Worm (Caenorhabditis elegans) whole organism, L3 larva: ENCODE results near the gene metl-13.
A peak's percentile ranks its signal among the peaks of the same experiment; 100 is the strongest.

Source experiments
- R02D3.7 ChIP-seq: fragments of 150-350 bp; optimal IDR thresholded peaks from 2 replicates; lab custom pipeline; 2014; ENCODE audit warnings: missing biosample characterization, missing genetic modification characterization
- aly-2 ChIP-seq: fragments of 150-350 bp; optimal IDR thresholded peaks from 2 replicates; lab custom pipeline; 2014; ENCODE audit warnings: missing biosample characterization, missing genetic modification characterization
- ama-1 ChIP-seq: fragments of 150-350 bp; optimal IDR thresholded peaks from 2 replicates; lab custom pipeline; 2018
- ceh-28 ChIP-seq: fragments of 150-350 bp; optimal IDR thresholded peaks from 2 replicates; lab custom pipeline; 2014; ENCODE audit warnings: missing biosample characterization, missing genetic modification reagents, missing genetic modification characterization
- ceh-82 ChIP-seq: fragments of 150-350 bp; optimal IDR thresholded peaks from 2 replicates; lab custom pipeline; 2014; ENCODE audit warnings: missing biosample characterization, missing genetic modification characterization
- ceh-9 ChIP-seq: sonication (generic microtip); optimal IDR thresholded peaks from 2 replicates; lab custom pipeline; 2018; ENCODE audit warnings: missing biosample characterization, missing genetic modification characterization
- daf-12 ChIP-seq: fragments of 150-350 bp; optimal IDR thresholded peaks from 2 replicates; lab custom pipeline; 2014; ENCODE audit warnings: missing biosample characterization, missing genetic modification reagents, missing genetic modification characterization
- egl-27 ChIP-seq: sonication (generic microtip); optimal IDR thresholded peaks from 4 replicates; lab custom pipeline; 2017; ENCODE audit warnings: missing biosample characterization, missing genetic modification reagents, missing genetic modification characterization
- egl-5 ChIP-seq: fragments of 150-350 bp; optimal IDR thresholded peaks from 2 replicates; lab custom pipeline; 2017; ENCODE audit warnings: missing biosample characterization, missing genetic modification reagents, missing genetic modification characterization, inconsistent platforms
- elt-1 ChIP-seq: fragments of 150-350 bp; optimal IDR thresholded peaks from 2 replicates; lab custom pipeline; 2014; ENCODE audit warnings: missing biosample characterization, missing genetic modification characterization
- elt-2 ChIP-seq: sonication (generic microtip); optimal IDR thresholded peaks from 2 replicates; lab custom pipeline; 2016; ENCODE audit warnings: missing genetic modification reagents, mild to moderate bottlenecking, missing genetic modification characterization, missing compliant biosample characterization
- elt-3 ChIP-seq, 3 experiments: fragments of 150-350 bp in 1 of 3; sonication (generic microtip) in 2 of 3; optimal IDR thresholded peaks; 2 replicates in 2 of 3; 4 replicates in 1 of 3; lab custom pipeline; 2014 to 2017; ENCODE audit warnings: missing biosample characterization in 3 of 3, missing genetic modification characterization in 3 of 3
- eor-1 ChIP-seq, 2 experiments: fragments of 150-350 bp; optimal IDR thresholded peaks; 2 replicates each; lab custom pipeline; 2014 to 2018; ENCODE audit warnings: missing biosample characterization in 2 of 2, missing genetic modification characterization in 2 of 2
- fkh-10 ChIP-seq: sonication (generic microtip); optimal IDR thresholded peaks from 2 replicates; lab custom pipeline; 2017; ENCODE audit warnings: missing biosample characterization, missing genetic modification reagents, missing genetic modification characterization
- fkh-2 ChIP-seq: fragments of 150-350 bp; optimal IDR thresholded peaks from 2 replicates; lab custom pipeline; 2014; ENCODE audit warnings: missing biosample characterization, missing genetic modification reagents, missing genetic modification characterization
- hmg-11 ChIP-seq: sonication (generic microtip); optimal IDR thresholded peaks from 2 replicates; lab custom pipeline; 2016; ENCODE audit warnings: missing genetic modification characterization, missing compliant biosample characterization
- jun-1 ChIP-seq: fragments of 150-350 bp; optimal IDR thresholded peaks from 2 replicates; lab custom pipeline; 2014; ENCODE audit warnings: missing biosample characterization, missing genetic modification reagents, missing genetic modification characterization
- lin-15B ChIP-seq: fragments of 150-350 bp; optimal IDR thresholded peaks from 2 replicates; lab custom pipeline; 2014; ENCODE audit warnings: missing biosample characterization, missing genetic modification characterization
- lin-39 ChIP-seq: fragments of 150-350 bp; optimal IDR thresholded peaks from 2 replicates; lab custom pipeline; 2018; ENCODE audit warnings: missing biosample characterization, missing genetic modification reagents, missing genetic modification characterization
- lsy-12 ChIP-seq: sonication (generic microtip); optimal IDR thresholded peaks from 2 replicates; lab custom pipeline; 2016; ENCODE audit warnings: mild to moderate bottlenecking, missing genetic modification characterization, missing compliant biosample characterization
- mdl-1 ChIP-seq: fragments of 150-350 bp; optimal IDR thresholded peaks from 2 replicates; lab custom pipeline; 2014; ENCODE audit warnings: missing biosample characterization, missing genetic modification characterization
- mml-1 ChIP-seq: fragments of 150-350 bp; sonication (generic microtip); optimal IDR thresholded peaks from 3 replicates; lab custom pipeline; 2014; ENCODE audit warnings: missing biosample characterization, missing genetic modification characterization
- nfya-1 ChIP-seq: sonication (generic microtip); optimal IDR thresholded peaks from 2 replicates; lab custom pipeline; 2017; ENCODE audit warnings: missing genetic modification characterization, mild to moderate bottlenecking, missing compliant biosample characterization, antibody characterized with exemption, moderate library complexity; ENCODE audit not compliant: insufficient read depth
- nhr-11 ChIP-seq: fragments of 150-350 bp; optimal IDR thresholded peaks from 2 replicates; lab custom pipeline; 2014; ENCODE audit warnings: missing biosample characterization, missing genetic modification characterization
- nhr-12 ChIP-seq: fragments of 150-350 bp; optimal IDR thresholded peaks from 2 replicates; lab custom pipeline; 2014; ENCODE audit warnings: missing biosample characterization, missing genetic modification characterization
- nhr-23 ChIP-seq: fragments of 150-350 bp; optimal IDR thresholded peaks from 2 replicates; lab custom pipeline; 2014; ENCODE audit warnings: missing biosample characterization, missing genetic modification reagents, missing genetic modification characterization
- nhr-237 ChIP-seq: fragments of 150-350 bp; optimal IDR thresholded peaks from 2 replicates; lab custom pipeline; 2014; ENCODE audit warnings: missing biosample characterization, missing genetic modification characterization
- nhr-25 ChIP-seq: sonication (generic microtip); optimal IDR thresholded peaks from 2 replicates; lab custom pipeline; 2017; ENCODE audit warnings: missing biosample characterization, missing genetic modification characterization
- nhr-28 ChIP-seq: fragments of 150-350 bp; optimal IDR thresholded peaks from 2 replicates; lab custom pipeline; 2014; ENCODE audit warnings: missing biosample characterization, missing genetic modification characterization
- nhr-43 ChIP-seq: sonication (generic microtip); optimal IDR thresholded peaks from 2 replicates; lab custom pipeline; 2016; ENCODE audit warnings: mild to moderate bottlenecking, missing genetic modification characterization, missing compliant biosample characterization; ENCODE audit not compliant: poor library complexity, severe bottlenecking
- nhr-67 ChIP-seq: fragments of 150-350 bp; optimal IDR thresholded peaks from 2 replicates; lab custom pipeline; 2014; ENCODE audit warnings: missing biosample characterization, missing genetic modification characterization
- nhr-76 ChIP-seq: fragments of 150-350 bp; sonication (generic microtip); optimal IDR thresholded peaks from 5 replicates; lab custom pipeline; 2014; ENCODE audit warnings: missing biosample characterization, missing genetic modification characterization
- nhr-77 ChIP-seq: fragments of 150-350 bp; optimal IDR thresholded peaks from 2 replicates; lab custom pipeline; 2014; ENCODE audit warnings: missing biosample characterization, missing genetic modification characterization
- pha-4 ChIP-seq: fragments of 150-350 bp; optimal IDR thresholded peaks from 2 replicates; lab custom pipeline; 2014; ENCODE audit warnings: missing biosample characterization, missing genetic modification reagents, missing genetic modification characterization
- pqm-1 ChIP-seq: fragments of 150-350 bp; optimal IDR thresholded peaks from 2 replicates; lab custom pipeline; 2017; ENCODE audit warnings: missing biosample characterization, missing genetic modification characterization, inconsistent platforms
- skn-1 ChIP-seq: fragments of 150-350 bp; optimal IDR thresholded peaks from 2 replicates; lab custom pipeline; 2014; ENCODE audit warnings: missing biosample characterization, missing genetic modification characterization
- snpc-4 ChIP-seq: fragments of 150-350 bp; optimal IDR thresholded peaks from 2 replicates; lab custom pipeline; 2014; ENCODE audit warnings: missing biosample characterization, missing genetic modification characterization
- tbx-2 ChIP-seq: sonication (generic microtip); optimal IDR thresholded peaks from 2 replicates; lab custom pipeline; 2016; ENCODE audit warnings: mild to moderate bottlenecking, missing genetic modification characterization, missing compliant biosample characterization
- unc-39 ChIP-seq: sonication (generic microtip); optimal IDR thresholded peaks from 4 replicates; lab custom pipeline; 2017; ENCODE audit warnings: missing biosample characterization, missing genetic modification characterization
- unc-62 ChIP-seq: fragments of 150-350 bp; sonication (generic microtip); optimal IDR thresholded peaks from 4 replicates; lab custom pipeline; 2014; ENCODE audit warnings: missing biosample characterization, missing genetic modification reagents, missing genetic modification characterization
- ztf-4 ChIP-seq: fragments of 150-350 bp; optimal IDR thresholded peaks from 2 replicates; lab custom pipeline; 2014; ENCODE audit warnings: missing biosample characterization, missing genetic modification characterization

The metl-13 gene

ce11 chrIV:6622142-6622541 lies 12.7 kb upstream of the metl-13 start:
- TF ChIP-seq lsy-12: no peak
- no peak for TF ChIP-seq hmg-11 (tag; lab: Kevin White, UChicago)
- TF ChIP-seq unc-39: no peak
- no peak for TF ChIP-seq nhr-43
- TF ChIP-seq elt-1 (tag; lab: Kevin White, UChicago): no peak
- peak; percentile 38 for TF ChIP-seq ceh-28 (tag; lab: Kevin White, UChicago)
- no peak for TF ChIP-seq unc-62
- TF ChIP-seq pqm-1 (tag; lab: Kevin White, UChicago): no peak
- no peak for TF ChIP-seq nhr-11 (tag; lab: Kevin White, UChicago)
- TF ChIP-seq nhr-237 (tag; lab: Kevin White, UChicago): no peak
- no peak for TF ChIP-seq nhr-77 (tag; lab: Kevin White, UChicago)
- no peak for TF ChIP-seq nhr-12
- TF ChIP-seq fkh-2 (tag; lab: Kevin White, UChicago): no peak
- no peak for TF ChIP-seq ceh-82 (tag; lab: Kevin White, UChicago)
- TF ChIP-seq snpc-4 (tag; lab: Kevin White, UChicago): no peak
- TF ChIP-seq ceh-9: no peak
- peak; percentile 76 for TF ChIP-seq nhr-23 (tag; lab: Kevin White, UChicago)
- no peak for TF ChIP-seq nhr-76 (tag; lab: Kevin White, UChicago)
- TF ChIP-seq skn-1: no peak
- TF ChIP-seq nfya-1 (tag; lab: Kevin White, UChicago): peak; percentile 20
- TF ChIP-seq elt-2 (tag; lab: Kevin White, UChicago): no peak
- no peak for TF ChIP-seq mml-1 (tag; lab: Kevin White, UChicago)
- TF ChIP-seq elt-3 (tag; optimal IDR thresholded peaks at IDR 0.05; lab: Kevin White, UChicago): peak in 1 of 3 experiments; percentile 73
- peak; percentile 36 for TF ChIP-seq pha-4 (tag; lab: Kevin White, UChicago)
- no peak for TF ChIP-seq tbx-2 (tag; lab: Kevin White, UChicago)
- no peak for TF ChIP-seq daf-12
- TF ChIP-seq fkh-10: no peak
- TF ChIP-seq nhr-67 (tag; lab: Kevin White, UChicago): no peak
- no peak for TF ChIP-seq mdl-1 (tag; lab: Kevin White, UChicago)
- TF ChIP-seq nhr-25 (tag; lab: Kevin White, UChicago): peak; percentile 70
- TF ChIP-seq jun-1 (tag; lab: Kevin White, UChicago): no peak
- no peak for TF ChIP-seq ztf-4 (tag; lab: Kevin White, UChicago)
- TF ChIP-seq aly-2 (tag; lab: Kevin White, UChicago): no peak
- no peak for TF ChIP-seq lin-15B
- no peak for TF ChIP-seq eor-1 (tag; optimal IDR thresholded peaks at IDR 0.05; lab: Kevin White, UChicago)
- TF ChIP-seq R02D3.7 (tag; lab: Kevin White, UChicago): no peak
- no peak for TF ChIP-seq lin-39 (tag; lab: Kevin White, UChicago)

- TF ChIP-seq pqm-1 (tag; lab: Kevin White, UChicago) (no peak), pha-4 (tag; lab: Kevin White, UChicago) (no peak), nhr-77 (tag; lab: Kevin White, UChicago) (no peak), ceh-82 (tag; lab: Kevin White, UChicago) (no peak), aly-2 (tag; lab: Kevin White, UChicago) (no peak), elt-2 (tag; lab: Kevin White, UChicago) (no peak), ama-1 (no peak), nhr-28 (no peak), nhr-23 (tag; lab: Kevin White, UChicago) (no peak), egl-27 (tag; lab: Kevin White, UChicago) (no peak), nhr-76 (tag; lab: Kevin White, UChicago) (no peak)
Measured at ce11 chrIV:6623390-6623789, 11.5 kb upstream of the metl-13 start, which contains the start of gene C01B10.44. TSS of gene C01B10.44 (plus strand) at chrIV:6623690.

ce11 chrIV:6627798-6628197 lies 7.1 kb upstream of the metl-13 start, which contains the start of gene cest-5.2:
TSS of gene cest-5.2 (minus strand) at chrIV:6627925.
- TF ChIP-seq ceh-28 (tag; lab: Kevin White, UChicago) (peak; percentile 14), elt-3 (tag; optimal IDR thresholded peaks at IDR 0.05; lab: Kevin White, UChicago) (no peak), elt-2 (tag; lab: Kevin White, UChicago) (peak; percentile 67), jun-1 (tag; lab: Kevin White, UChicago) (no peak), egl-5 (tag; lab: Kevin White, UChicago) (no peak), pqm-1 (tag; lab: Kevin White, UChicago) (peak; percentile 9), pha-4 (tag; lab: Kevin White, UChicago) (peak; percentile 26), nhr-12 (no peak), mdl-1 (tag; lab: Kevin White, UChicago) (no peak), unc-62 (no peak)
